Worm (Caenorhabditis elegans) whole organism, L3 larva: ENCODE measurements around the gene Y113G7B.27.

ENCODE experiments used
- ceh-28 ChIP-seq: fragments of 150-350 bp; optimal IDR thresholded peaks from 2 replicates; lab custom pipeline; 2014; ENCODE audit warnings: missing biosample characterization, missing genetic modification reagents, missing genetic modification characterization
- elt-3 ChIP-seq, 3 experiments: fragments of 150-350 bp in 1 of 3; sonication (generic microtip) in 2 of 3; optimal IDR thresholded peaks; 2 replicates in 2 of 3; 4 replicates in 1 of 3; lab custom pipeline; 2014 to 2017; ENCODE audit warnings: missing biosample characterization in 3 of 3, missing genetic modification characterization in 3 of 3
- jun-1 ChIP-seq: fragments of 150-350 bp; optimal IDR thresholded peaks from 2 replicates; lab custom pipeline; 2014; ENCODE audit warnings: missing biosample characterization, missing genetic modification reagents, missing genetic modification characterization
- lin-15B ChIP-seq: fragments of 150-350 bp; optimal IDR thresholded peaks from 2 replicates; lab custom pipeline; 2014; ENCODE audit warnings: missing biosample characterization, missing genetic modification characterization
- lin-39 ChIP-seq: fragments of 150-350 bp; optimal IDR thresholded peaks from 2 replicates; lab custom pipeline; 2018; ENCODE audit warnings: missing biosample characterization, missing genetic modification reagents, missing genetic modification characterization
- nhr-11 ChIP-seq: fragments of 150-350 bp; optimal IDR thresholded peaks from 2 replicates; lab custom pipeline; 2014; ENCODE audit warnings: missing biosample characterization, missing genetic modification characterization
- nhr-237 ChIP-seq: fragments of 150-350 bp; optimal IDR thresholded peaks from 2 replicates; lab custom pipeline; 2014; ENCODE audit warnings: missing biosample characterization, missing genetic modification characterization
- nhr-67 ChIP-seq: fragments of 150-350 bp; optimal IDR thresholded peaks from 2 replicates; lab custom pipeline; 2014; ENCODE audit warnings: missing biosample characterization, missing genetic modification characterization
- pha-4 ChIP-seq: fragments of 150-350 bp; optimal IDR thresholded peaks from 2 replicates; lab custom pipeline; 2014; ENCODE audit warnings: missing biosample characterization, missing genetic modification reagents, missing genetic modification characterization

- TF ChIP-seq lin-39 (tag; lab: Kevin White, UChicago) (no peak), jun-1 (tag; lab: Kevin White, UChicago) (no peak), nhr-237 (no peak), pha-4 (tag; lab: Kevin White, UChicago) (no peak), ceh-28 (no peak), nhr-67 (tag; lab: Kevin White, UChicago) (no peak), elt-3 (tag; optimal IDR thresholded peaks at IDR 0.05; lab: Kevin White, UChicago) (no peak), nhr-11 (tag; lab: Kevin White, UChicago) (no peak), lin-15B (tag; lab: Kevin White, UChicago) (no peak)
Observed at ce11 chrV:20234439-20234838, 41.8 kb downstream of the Y113G7B.27 start.
